Worm (Caenorhabditis elegans) whole organism, L4/young adult: ENCODE results near the gene sup-26.

Experiments
- W03F9.2 ChIP-seq: fragments of 150-350 bp; optimal IDR thresholded peaks from 2 replicates; lab custom pipeline; 2014; ENCODE audit warnings: missing biosample characterization, missing genetic modification characterization
- dao-5 ChIP-seq: sonication (generic microtip); optimal IDR thresholded peaks from 2 replicates; lab custom pipeline; 2016; ENCODE audit warnings: missing genotype, missing genetic modification characterization, moderate library complexity, missing compliant biosample characterization

- TF ChIP-seq dao-5 (tag; lab: Kevin White, UChicago) (no peak), W03F9.2 (tag; lab: Kevin White, UChicago) (peak; percentile 68)
These were observed 42.4 kb downstream of the sup-26 start for ce11 chrIII:4237660-4238059.
